Fruit fly (Drosophila melanogaster) whole organism, embryonic: Measurements from ENCODE around the gene CG31213.

Experiments
- Adf1 ChIP-seq: fragments of 200-800 bp; sonication (Bioruptor generic); IDR thresholded peaks from 2 replicates; pipeline ENCODE4 v1.3.6; 2022; ENCODE audit warnings: missing biosample characterization, missing genetic modification characterization
- CG10147 ChIP-seq: fragments of 200-800 bp; sonication (Bioruptor generic); optimal IDR thresholded peaks from 2 replicates; lab custom pipeline; 2019; ENCODE audit warnings: missing biosample characterization, mild to moderate bottlenecking, missing genetic modification characterization, moderate library complexity
- CG10321 ChIP-seq: fragments of 200-800 bp; sonication (Bioruptor generic); IDR thresholded peaks from 2 replicates; pipeline ENCODE4 v1.3.6; 2022; ENCODE audit warnings: missing biosample characterization, missing genetic modification characterization
- CG10959 ChIP-seq: fragments of 200-800 bp; sonication (Bioruptor generic); IDR thresholded peaks from 2 replicates; pipeline ENCODE4 v1.3.6; 2022; ENCODE audit warnings: missing biosample characterization, missing genetic modification characterization
- CG12071 ChIP-seq: fragments of 200-800 bp; sonication (Bioruptor generic); optimal IDR thresholded peaks from 3 replicates; lab custom pipeline; 2018; ENCODE audit warnings: missing biosample characterization, mild to moderate bottlenecking, missing genetic modification characterization
- CG12236 ChIP-seq: fragments of 200-800 bp; sonication (Bioruptor generic); optimal IDR thresholded peaks from 2 replicates; lab custom pipeline; 2016; ENCODE audit warnings: missing biosample characterization, missing genetic modification characterization
- CG14710 ChIP-seq: fragments of 200-800 bp; sonication (Bioruptor generic); optimal IDR thresholded peaks from 3 replicates; lab custom pipeline; 2019; ENCODE audit warnings: missing biosample characterization, mild to moderate bottlenecking, missing genetic modification characterization, moderate library complexity
- CG1529 ChIP-seq: fragments of 200-800 bp; sonication (Bioruptor generic); optimal IDR thresholded peaks from 3 replicates; lab custom pipeline; 2018; ENCODE audit warnings: missing biosample characterization, missing genetic modification characterization
- CG15514 ChIP-seq: fragments of 200-800 bp; sonication (Bioruptor generic); optimal IDR thresholded peaks from 3 replicates; lab custom pipeline; 2017; ENCODE audit warnings: missing biosample characterization, missing genetic modification characterization, mild to moderate bottlenecking, moderate library complexity, missing genetic modification reagents
- CG16863 ChIP-seq: fragments of 200-800 bp; sonication (Bioruptor generic); optimal IDR thresholded peaks from 3 replicates; lab custom pipeline; 2016; ENCODE audit warnings: missing biosample characterization, missing genetic modification characterization
- CG17385 ChIP-seq: fragments of 200-800 bp; sonication (Bioruptor generic); optimal IDR thresholded peaks from 3 replicates; lab custom pipeline; 2018; ENCODE audit warnings: missing biosample characterization, mild to moderate bottlenecking, missing genetic modification characterization
- CG18599 ChIP-seq: fragments of 200-800 bp; sonication (Bioruptor generic); optimal IDR thresholded peaks from 3 replicates; lab custom pipeline; 2017; ENCODE audit warnings: missing biosample characterization, missing genetic modification characterization, mild to moderate bottlenecking, moderate library complexity, missing genetic modification reagents
- CG2712 ChIP-seq: fragments of 200-800 bp; optimal IDR thresholded peaks from 3 replicates; lab custom pipeline; 2019; ENCODE audit warnings: missing biosample characterization, mild to moderate bottlenecking, missing genetic modification characterization, moderate library complexity
- CG2875 ChIP-seq: fragments of 200-800 bp; sonication (Bioruptor generic); optimal IDR thresholded peaks from 2 replicates; lab custom pipeline; 2017; ENCODE audit warnings: missing biosample characterization, mild to moderate bottlenecking, missing genetic modification characterization, missing genetic modification reagents
- CG30020 ChIP-seq: fragments of 200-800 bp; optimal IDR thresholded peaks from 2 replicates; lab custom pipeline; 2019; ENCODE audit warnings: missing biosample characterization, mild to moderate bottlenecking, missing genetic modification characterization, moderate library complexity
- CG30431 ChIP-seq: fragments of 200-800 bp; sonication (Bioruptor generic); optimal IDR thresholded peaks from 2 replicates; lab custom pipeline; 2017; ENCODE audit warnings: missing biosample characterization, missing genetic modification characterization
- CG32772 ChIP-seq: fragments of 200-800 bp; sonication (Bioruptor generic); IDR thresholded peaks from 2 replicates; pipeline ENCODE4 v1.3.6; 2022; ENCODE audit warnings: missing biosample characterization, missing genetic modification characterization
- CG4328 ChIP-seq: fragments of 200-800 bp; sonication (Bioruptor generic); optimal IDR thresholded peaks from 3 replicates; lab custom pipeline; 2017; ENCODE audit warnings: missing biosample characterization, missing genetic modification reagents, missing genetic modification characterization
- CG4404 ChIP-seq: fragments of 200-800 bp; sonication (Bioruptor generic); IDR thresholded peaks from 2 replicates; pipeline ENCODE4 v1.3.6; 2022; ENCODE audit warnings: missing biosample characterization, missing genetic modification characterization
- CG6654 ChIP-seq: fragments of 200-800 bp; sonication (Bioruptor generic); optimal IDR thresholded peaks from 2 replicates; lab custom pipeline; 2017; ENCODE audit warnings: missing biosample characterization, mild to moderate bottlenecking, missing genetic modification characterization
- CG8290 ChIP-seq, 3 experiments: fragments of 200-800 bp; sonication (Bioruptor generic); optimal IDR thresholded peaks; 2 replicates each; lab custom pipeline; 2016 to 2019; ENCODE audit warnings: missing biosample characterization in 3 of 3, missing genetic modification characterization in 3 of 3, mild to moderate bottlenecking in 2 of 3, moderate library complexity in 1 of 3
- D ChIP-seq, 2 experiments: fragments of 200-800 bp in 1 of 2; fragments of >200 bp in 1 of 2; sonication (Bioruptor generic) in 1 of 2; optimal IDR thresholded peaks; 2 replicates in 1 of 2; 3 replicates in 1 of 2; lab custom pipeline; 2017; ENCODE audit warnings: mild to moderate bottlenecking in 1 of 2, missing biosample characterization in 1 of 2, missing genetic modification characterization in 1 of 2, missing genetic modification reagents in 1 of 2
- D19B ChIP-seq: fragments of 200-800 bp; sonication (Bioruptor generic); optimal IDR thresholded peaks from 2 replicates; lab custom pipeline; 2017; ENCODE audit warnings: missing biosample characterization, mild to moderate bottlenecking, missing genetic modification characterization
- Dip3 ChIP-seq: fragments of 200-800 bp; sonication (Bioruptor generic); optimal IDR thresholded peaks from 3 replicates; lab custom pipeline; 2016; ENCODE audit warnings: missing biosample characterization, missing genetic modification characterization
- Doc2 ChIP-seq: fragments of 200-800 bp; sonication (Bioruptor generic); IDR thresholded peaks from 2 replicates; pipeline ENCODE4 v1.3.6; 2022; ENCODE audit warnings: missing biosample characterization, missing genetic modification characterization
- H15 ChIP-seq: fragments of 200-800 bp; sonication (Bioruptor generic); IDR thresholded peaks from 3 replicates; pipeline ENCODE4 v1.3.6; 2022; ENCODE audit warnings: missing biosample characterization, missing genetic modification characterization
- HLHmδ ChIP-seq: fragments of 200-800 bp; sonication (Bioruptor generic); optimal IDR thresholded peaks from 2 replicates; lab custom pipeline; 2018; ENCODE audit warnings: missing biosample characterization, mild to moderate bottlenecking, missing genetic modification characterization, moderate library complexity
- Mad ChIP-seq: fragments of 200-800 bp; sonication (Bioruptor generic); optimal IDR thresholded peaks from 2 replicates; lab custom pipeline; 2016; ENCODE audit warnings: missing biosample characterization, missing genetic modification characterization
- Nf-YB ChIP-seq: fragments of 200-800 bp; sonication (Bioruptor generic); optimal IDR thresholded peaks from 3 replicates; lab custom pipeline; 2019; ENCODE audit warnings: missing biosample characterization, mild to moderate bottlenecking, missing genetic modification characterization, moderate library complexity
- Opbp ChIP-seq: fragments of 200-800 bp; sonication (Bioruptor generic); IDR thresholded peaks from 3 replicates; pipeline ENCODE4 v1.3.6; 2022; ENCODE audit warnings: missing biosample characterization, missing genetic modification characterization; ENCODE audit not compliant: partially characterized antibody
- Spps ChIP-seq: fragments of 200-800 bp; sonication (Bioruptor generic); optimal IDR thresholded peaks from 2 replicates; lab custom pipeline; 2018; ENCODE audit warnings: missing biosample characterization, mild to moderate bottlenecking, missing genetic modification characterization
- Taf1 ChIP-seq: fragments of 200-800 bp; sonication (Bioruptor generic); IDR thresholded peaks from 2 replicates; pipeline ENCODE4 v1.3.6; 2022; ENCODE audit warnings: missing biosample characterization, missing genetic modification characterization
- YL-1 ChIP-seq: fragments of 200-800 bp; sonication (Bioruptor generic); optimal IDR thresholded peaks from 3 replicates; lab custom pipeline; 2017; ENCODE audit warnings: missing biosample characterization, mild to moderate bottlenecking, missing genetic modification characterization
- cato ChIP-seq: fragments of 200-800 bp; sonication (Bioruptor generic); optimal IDR thresholded peaks from 2 replicates; lab custom pipeline; 2016; ENCODE audit warnings: missing biosample characterization, missing genetic modification characterization, borderline replicate concordance
- chif ChIP-seq, 2 experiments: fragments of 200-800 bp; sonication (Bioruptor generic); optimal IDR thresholded peaks; 3 replicates each; lab custom pipeline; 2016; ENCODE audit warnings: missing biosample characterization in 2 of 2, missing genetic modification characterization in 2 of 2
- fd3F ChIP-seq: fragments of 200-800 bp; sonication (Bioruptor generic); optimal IDR thresholded peaks from 2 replicates; lab custom pipeline; 2018; ENCODE audit warnings: missing biosample characterization, mild to moderate bottlenecking, missing genetic modification characterization, moderate library complexity
- gce ChIP-seq: fragments of 200-800 bp; sonication (Bioruptor generic); IDR thresholded peaks from 3 replicates; pipeline ENCODE4 v1.3.6; 2022; ENCODE audit warnings: missing biosample characterization, missing genetic modification characterization
- grau ChIP-seq: fragments of 200-800 bp; optimal IDR thresholded peaks from 3 replicates; lab custom pipeline; 2019; ENCODE audit warnings: missing biosample characterization, mild to moderate bottlenecking, missing genetic modification characterization, moderate library complexity
- klu ChIP-seq: fragments of 200-800 bp; sonication (Bioruptor generic); IDR thresholded peaks from 2 replicates; pipeline ENCODE4 v1.3.6; 2022; ENCODE audit warnings: missing biosample characterization, missing genetic modification characterization
- lilli ChIP-seq: fragments of 200-800 bp; sonication (Bioruptor generic); optimal IDR thresholded peaks from 3 replicates; lab custom pipeline; 2016; ENCODE audit warnings: missing biosample characterization, missing genetic modification characterization
- otp ChIP-seq: fragments of 200-800 bp; sonication (Bioruptor generic); IDR thresholded peaks from 3 replicates; pipeline ENCODE4, ENCODE4 v1.3.6; 2022; ENCODE audit warnings: missing biosample characterization, missing genetic modification characterization
- phol ChIP-seq: fragments of 200-800 bp; sonication (Bioruptor generic); optimal IDR thresholded peaks from 3 replicates; lab custom pipeline; 2018; ENCODE audit warnings: missing biosample characterization, mild to moderate bottlenecking, missing genetic modification characterization, moderate library complexity
- scrt ChIP-seq: fragments of 200-800 bp; sonication (Bioruptor generic); optimal IDR thresholded peaks from 2 replicates; lab custom pipeline; 2018; ENCODE audit warnings: missing biosample characterization, mild to moderate bottlenecking, missing genetic modification characterization, moderate library complexity
- so ChIP-seq: fragments of 200-800 bp; sonication (Bioruptor generic); IDR thresholded peaks from 3 replicates; pipeline ENCODE4 v1.3.6; 2022; ENCODE audit warnings: missing biosample characterization, missing genetic modification characterization
- sug ChIP-seq: fragments of 200-800 bp; optimal IDR thresholded peaks from 2 replicates; lab custom pipeline; 2019; ENCODE audit warnings: missing biosample characterization, mild to moderate bottlenecking, missing genetic modification characterization, moderate library complexity
- tx ChIP-seq: fragments of 200-800 bp; sonication (Bioruptor generic); optimal IDR thresholded peaks from 2 replicates; lab custom pipeline; 2016; ENCODE audit warnings: missing biosample characterization, missing genetic modification characterization
- vnd ChIP-seq: fragments of 200-800 bp; sonication (Bioruptor generic); IDR thresholded peaks from 3 replicates; pipeline ENCODE4 v1.3.6; 2022; ENCODE audit warnings: missing biosample characterization, missing genetic modification characterization; ENCODE audit not compliant: partially characterized antibody
- wor ChIP-seq: fragments of 200-800 bp; sonication (Bioruptor generic); IDR thresholded peaks from 2 replicates; pipeline ENCODE4 v1.3.6; 2022; ENCODE audit warnings: missing biosample characterization, missing genetic modification characterization

The CG31213 gene

DNA sequence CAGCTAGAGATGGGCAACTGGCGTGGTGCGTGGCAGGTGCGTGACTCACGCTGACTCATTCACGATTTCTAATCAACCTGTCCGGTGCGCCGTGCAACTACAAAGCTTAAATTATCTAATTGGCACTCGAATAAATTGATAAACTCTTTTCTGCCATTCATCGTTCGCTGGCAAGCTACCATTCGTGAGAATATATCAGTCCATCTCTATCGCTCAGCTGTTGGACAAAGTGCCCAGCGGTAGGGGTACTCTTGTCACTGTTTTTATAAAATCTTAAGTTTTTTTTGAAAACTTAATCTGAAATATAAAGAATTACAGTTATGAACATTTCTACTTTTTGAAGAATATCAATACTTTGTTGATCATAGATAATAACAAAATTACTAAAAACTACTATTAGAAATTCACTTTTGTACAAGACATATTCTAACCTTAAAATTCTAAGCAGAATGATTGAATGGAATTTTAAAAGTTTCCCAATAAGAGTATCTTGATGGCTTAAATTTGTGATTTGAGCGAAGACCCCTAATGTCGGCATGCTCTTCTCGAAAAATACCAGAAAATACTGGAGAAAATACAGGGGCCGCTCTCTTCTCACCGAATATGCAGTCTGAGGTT lies 48.6 kb downstream of the CG31213 start, which contains the start of the genes PIG-L and psidin (continued):
- TF ChIP-seq CG2875 (GFP tag; lab: Kevin White, UChicago) (peak; percentile 31), Nf-YB (GFP tag; lab: Kevin White, UChicago) (peak; percentile 75), wor (GFP tag; lab: Robert Waterston, UW) (peak; percentile 55), Dip3 (GFP tag; lab: Kevin White, UChicago) (peak; percentile 38), CG10959 (GFP tag; lab: Robert Waterston, UW) (peak; percentile 40; the same call in 1 of the 2 replicates), CG2712 (tag; lab: Kevin White, UChicago) (peak; percentile 91), CG30431 (GFP tag; lab: Kevin White, UChicago) (peak; percentile 54), phol (tag; lab: Kevin White, UChicago) (peak; percentile 84), CG4328 (GFP tag; lab: Kevin White, UChicago) (peak; percentile 45), CG12071 (no peak), CG15514 (GFP tag; lab: Kevin White, UChicago) (peak; percentile 29), Doc2 (no peak), CG8290 (GFP tag; optimal IDR thresholded peaks at IDR 0.05; lab: Kevin White, UChicago) (peak; percentile 66), CG8290 (tag; optimal IDR thresholded peaks at IDR 0.05; lab: Kevin White, UChicago) (no peak), CG32772 (GFP tag; lab: Robert Waterston, UW) (peak; percentile 51), CG14710 (tag; lab: Kevin White, UChicago) (peak; percentile 84), otp (GFP tag; lab: Robert Waterston, UW) (peak; percentile 30; the same call in 1 of the 3 replicates), tx (GFP tag; lab: Kevin White, UChicago) (peak; percentile 68), Adf1 (peak; percentile 47; the same call in 1 of the 2 replicates), Spps (tag; lab: Kevin White, UChicago) (peak; percentile 5), CG6654 (GFP tag; lab: Kevin White, UChicago) (peak; percentile 18), CG18599 (GFP tag; lab: Kevin White, UChicago) (peak; percentile 64), CG10321 (0 out of 2 replicates have a peak, but pooled peaks have one; percentile 45), CG16863 (GFP tag; lab: Kevin White, UChicago) (peak; percentile 82), fd3F (peak; percentile 80), Mad (peak; percentile 83), klu (GFP tag; lab: Robert Waterston, UW) (peak; percentile 83), scrt (GFP tag; lab: Kevin White, UChicago) (no peak), CG17385 (GFP tag; lab: Kevin White, UChicago) (peak; percentile 78), CG4404 (GFP tag; lab: Robert Waterston, UW) (peak; percentile 64), cato (peak; percentile 76), D19B (GFP tag; lab: Kevin White, UChicago) (no peak), H15 (GFP tag; lab: Robert Waterston, UW) (peak; percentile 21; the same call in 1 of the 3 replicates), CG1529 (GFP tag; lab: Kevin White, UChicago) (peak; percentile 65), gce (GFP tag; lab: Robert Waterston, UW) (peak; percentile 16; the same call in 1 of the 3 replicates), sug (tag; lab: Kevin White, UChicago) (peak; percentile 80), so (no peak; the same call in 2 of the 3 replicates), lilli (GFP tag; lab: Kevin White, UChicago) (peak; percentile 86), CG30020 (tag; lab: Kevin White, UChicago) (peak; percentile 73), YL-1 (GFP tag; lab: Kevin White, UChicago) (peak; percentile 59), Taf1 (GFP tag; lab: Robert Waterston, UW) (peak; percentile 5; the same call in 1 of the 2 replicates), CG10147 (GFP tag; lab: Kevin White, UChicago) (no peak), HLHmδ (GFP tag; lab: Kevin White, UChicago) (no peak), grau (tag; lab: Kevin White, UChicago) (peak; percentile 93), vnd (GFP tag; lab: Robert Waterston, UW) (peak; percentile 96), chif (GFP tag; optimal IDR thresholded peaks at IDR 0.05; lab: Kevin White, UChicago) (peak; percentile 74 to 86), D (optimal IDR thresholded peaks at IDR 0.05; lab: Kevin White, UChicago) (no peak), D (GFP tag; optimal IDR thresholded peaks at IDR 0.05; lab: Kevin White, UChicago) (peak; percentile 60), Opbp (peak; percentile 95), CG12236 (GFP tag; lab: Kevin White, UChicago) (peak; percentile 58)
